Worm (Caenorhabditis elegans): ENCODE data around the gene eif-2A.
A peak's percentile ranks its signal among the peaks of the same experiment; 100 is the strongest.

Gene eif-2A

DNA sequence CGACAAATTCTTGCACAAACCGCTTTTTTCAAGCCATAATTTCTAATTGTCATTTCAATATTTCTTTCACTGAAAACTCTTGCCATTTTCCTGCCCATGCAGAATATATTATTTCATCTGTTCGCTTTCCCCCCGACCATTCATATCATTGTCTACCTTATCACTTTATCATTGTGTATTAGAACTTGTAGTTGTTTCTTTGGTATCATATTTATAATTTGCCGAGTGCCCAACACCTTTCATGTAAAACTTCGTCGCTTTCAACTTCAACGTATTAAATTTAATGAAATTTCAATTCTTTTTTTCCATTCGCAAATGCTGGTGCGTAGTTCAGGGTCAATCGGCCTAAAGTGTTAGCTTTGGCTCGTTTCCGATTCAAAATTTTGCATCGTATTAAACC is 26.2 kb downstream of the eif-2A start, which contains the start of gene ZK673.1:
ZK673.1 (plus strand) TSS at position 301 of the 400 bp plus-strand sequence.
- peak; percentile 2 for TF ChIP-seq elt-2 (tag; optimal IDR thresholded peaks at IDR 0.05)

DNA sequence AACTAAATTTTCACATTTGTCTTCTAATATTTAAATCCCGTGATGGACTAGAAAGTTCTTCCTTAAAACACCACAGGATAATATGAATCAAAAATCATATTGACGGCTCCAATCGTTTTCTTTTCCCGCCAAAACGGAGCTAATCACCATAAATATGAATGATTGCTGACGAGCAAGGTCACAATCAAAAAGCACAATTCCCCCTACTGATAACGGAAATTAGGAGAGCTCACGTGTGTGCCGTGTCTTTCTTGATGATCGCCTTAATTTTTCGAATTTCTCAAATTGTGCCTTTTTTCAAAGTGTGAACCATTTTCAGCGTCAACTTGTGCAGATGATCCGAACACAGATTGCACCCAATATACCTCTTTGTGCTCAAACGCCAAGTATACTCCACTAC is 27.3 kb downstream of the eif-2A start:
- TF ChIP-seq snpc-4 (tag; optimal IDR thresholded peaks at IDR 0.05): no peak
- TF ChIP-seq nhr-25 (tag; optimal IDR thresholded peaks at IDR 0.05): no peak
- TF ChIP-seq elt-2 (tag; optimal IDR thresholded peaks at IDR 0.05): peak; percentile 83
- TF ChIP-seq pqm-1 (tag; optimal IDR thresholded peaks at IDR 0.05): peak; percentile 72
- TF ChIP-seq nhr-76 (tag; optimal IDR thresholded peaks at IDR 0.05): no peak
- no peak for TF ChIP-seq lsy-12 (tag; optimal IDR thresholded peaks at IDR 0.05)
- TF ChIP-seq mdl-1 (tag; optimal IDR thresholded peaks at IDR 0.05): no peak

DNA sequence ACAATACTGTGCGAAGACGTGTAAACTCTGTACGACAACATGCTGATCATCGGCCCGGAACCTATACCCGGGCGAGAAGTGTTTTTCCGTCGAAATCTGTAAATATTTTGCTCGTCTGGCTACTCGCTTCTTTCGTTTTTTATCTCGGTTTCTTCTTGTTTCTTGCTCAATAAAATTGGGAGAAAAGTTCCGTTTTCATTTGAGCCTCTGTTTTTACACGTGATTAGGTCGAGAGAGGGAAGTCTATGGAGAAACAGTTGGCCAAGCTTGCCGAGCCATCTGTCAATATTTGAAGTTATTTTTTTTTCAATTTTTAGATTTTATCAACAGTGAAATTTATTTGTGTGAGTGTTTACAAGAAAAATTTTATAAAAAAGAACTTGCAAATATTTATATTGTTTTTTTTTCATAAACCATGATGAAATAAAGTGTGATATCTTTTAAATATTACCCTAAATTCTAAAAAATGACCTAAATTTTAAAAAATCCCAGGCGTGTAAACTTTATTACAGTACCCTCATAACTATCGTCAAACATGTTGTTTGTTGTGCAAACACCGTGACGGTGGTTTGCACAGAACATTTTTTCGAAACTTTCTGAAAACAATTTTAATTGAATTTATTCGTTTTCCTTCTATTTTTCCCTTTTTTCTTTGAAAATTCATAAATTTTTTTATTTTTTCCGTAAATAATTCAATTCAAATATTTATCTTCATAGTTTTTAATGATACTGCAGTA is 28.5 kb downstream of the eif-2A start:
- no peak for TF ChIP-seq nhr-76 (tag; optimal IDR thresholded peaks at IDR 0.05)
- TF ChIP-seq lin-15B (tag; optimal IDR thresholded peaks at IDR 0.05): peak; percentile 1
- peak; percentile 14 for TF ChIP-seq egl-5 (tag; optimal IDR thresholded peaks at IDR 0.05)
- TF ChIP-seq ZK546.5 (tag; optimal IDR thresholded peaks at IDR 0.05): no peak
- peak; percentile 83 for TF ChIP-seq pha-4 (tag; optimal IDR thresholded peaks at IDR 0.05)
- no peak for TF ChIP-seq pqm-1 (tag; optimal IDR thresholded peaks at IDR 0.05)
- TF ChIP-seq zag-1 (tag; optimal IDR thresholded peaks at IDR 0.05): no peak
- no peak for TF ChIP-seq jun-1 (tag; optimal IDR thresholded peaks at IDR 0.05)
- no peak for TF ChIP-seq ama-1 (optimal IDR thresholded peaks at IDR 0.05)
- TF ChIP-seq egl-27 (tag; optimal IDR thresholded peaks at IDR 0.05): no peak
- TF ChIP-seq nhr-12 (tag; optimal IDR thresholded peaks at IDR 0.05): no peak
- no peak for TF ChIP-seq ceh-82 (tag; optimal IDR thresholded peaks at IDR 0.05)
- no peak for TF ChIP-seq fkh-2 (tag; optimal IDR thresholded peaks at IDR 0.05)
- TF ChIP-seq hmg-11 (tag; optimal IDR thresholded peaks at IDR 0.05): no peak
- TF ChIP-seq nhr-25 (tag; optimal IDR thresholded peaks at IDR 0.05): no peak
- TF ChIP-seq nhr-237 (tag; optimal IDR thresholded peaks at IDR 0.05): no peak
- TF ChIP-seq ceh-16 (tag; optimal IDR thresholded peaks at IDR 0.05): no peak
- TF ChIP-seq lsy-12 (tag; optimal IDR thresholded peaks at IDR 0.05): no peak
- no peak for TF ChIP-seq nhr-43 (tag; optimal IDR thresholded peaks at IDR 0.05; ENCODE audit: poor library complexity, severe bottlenecking)

DNA sequence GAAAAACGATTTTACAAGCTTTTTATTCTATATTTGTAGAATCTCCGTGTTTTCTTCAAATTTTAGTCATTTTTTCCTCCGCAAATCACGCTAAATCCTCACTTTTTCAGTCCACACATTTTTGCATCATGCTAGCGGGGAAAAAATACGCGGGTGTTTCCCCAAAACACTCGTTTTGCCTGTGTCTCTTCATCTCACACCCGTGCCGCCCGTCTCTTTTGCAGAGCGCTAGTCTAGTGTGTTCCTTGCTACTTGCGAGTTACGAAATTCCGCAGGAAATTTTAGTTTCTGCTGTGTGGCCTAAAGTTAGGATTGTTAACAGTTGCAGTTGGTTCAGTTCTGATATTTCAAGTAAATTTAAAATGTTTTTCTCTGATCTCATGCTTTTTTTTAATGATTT is 29.1 kb downstream of the eif-2A start:
- TF ChIP-seq ama-1 (optimal IDR thresholded peaks at IDR 0.05) (peak; percentile 1), egl-27 (tag; optimal IDR thresholded peaks at IDR 0.05) (no peak), unc-39 (tag; optimal IDR thresholded peaks at IDR 0.05) (no peak), nfya-1 (tag; optimal IDR thresholded peaks at IDR 0.05; ENCODE audit: insufficient read depth) (peak; percentile 25), ztf-4 (tag; optimal IDR thresholded peaks at IDR 0.05) (no peak), jun-1 (tag; optimal IDR thresholded peaks at IDR 0.05) (no peak), lin-15B (tag; optimal IDR thresholded peaks at IDR 0.05) (peak; percentile 30), elt-2 (tag; optimal IDR thresholded peaks at IDR 0.05) (no peak), ceh-9 (tag; optimal IDR thresholded peaks at IDR 0.05) (no peak), nhr-25 (tag; optimal IDR thresholded peaks at IDR 0.05) (peak; percentile 27), fkh-10 (GFP tag; optimal IDR thresholded peaks at IDR 0.05) (peak; percentile 1), nhr-23 (tag; optimal IDR thresholded peaks at IDR 0.05) (no peak)

DNA sequence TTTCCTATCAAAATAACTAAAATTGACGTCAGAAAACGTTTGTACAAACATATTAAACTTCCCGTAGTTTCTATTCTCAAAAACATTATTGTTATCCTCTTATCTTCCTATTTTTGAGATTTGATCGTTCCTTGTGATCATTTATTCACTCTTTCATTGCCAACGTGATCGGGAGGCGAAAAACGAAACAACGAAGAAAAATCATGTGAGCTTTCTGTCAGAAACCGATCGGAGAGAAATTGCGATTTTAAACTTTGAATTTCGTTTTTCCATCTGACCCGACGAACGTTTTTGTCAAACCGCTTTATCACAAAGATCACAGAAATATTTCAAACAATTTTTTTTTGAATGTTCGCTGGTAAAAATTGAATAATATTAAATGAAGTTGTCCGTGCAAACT is 29.7 kb downstream of the eif-2A start:
- no peak for TF ChIP-seq elt-3 (tag; optimal IDR thresholded peaks at IDR 0.05)
- TF ChIP-seq snpc-4 (tag; optimal IDR thresholded peaks at IDR 0.05): peak; percentile 12
- TF ChIP-seq eor-1 (tag; optimal IDR thresholded peaks at IDR 0.05): no peak
- TF ChIP-seq elt-2 (tag; optimal IDR thresholded peaks at IDR 0.05): peak; percentile 68
- peak; percentile 15 for TF ChIP-seq nfya-1 (tag; optimal IDR thresholded peaks at IDR 0.05; ENCODE audit: insufficient read depth)
- TF ChIP-seq jun-1 (tag; optimal IDR thresholded peaks at IDR 0.05): peak; percentile 43
- peak; percentile 10 for TF ChIP-seq nhr-43 (tag; optimal IDR thresholded peaks at IDR 0.05; ENCODE audit: poor library complexity, severe bottlenecking)
- TF ChIP-seq nhr-23 (tag; optimal IDR thresholded peaks at IDR 0.05): peak; percentile 26
- no peak for TF ChIP-seq ceh-82 (tag; optimal IDR thresholded peaks at IDR 0.05)
- no peak for TF ChIP-seq ceh-16 (tag; optimal IDR thresholded peaks at IDR 0.05)
- no peak for TF ChIP-seq fkh-2 (tag; optimal IDR thresholded peaks at IDR 0.05)
- TF ChIP-seq pqm-1 (tag; optimal IDR thresholded peaks at IDR 0.05): peak; percentile 58
- TF ChIP-seq lin-15B (tag; optimal IDR thresholded peaks at IDR 0.05): no peak
- no peak for TF ChIP-seq mdl-1 (tag; optimal IDR thresholded peaks at IDR 0.05)
- peak; percentile 48 for TF ChIP-seq elt-1 (tag; optimal IDR thresholded peaks at IDR 0.05)
- peak; percentile 8 for TF ChIP-seq pha-4 (tag; optimal IDR thresholded peaks at IDR 0.05)
- TF ChIP-seq fos-1 (tag; optimal IDR thresholded peaks at IDR 0.05): no peak
- TF ChIP-seq lsy-12 (tag; optimal IDR thresholded peaks at IDR 0.05): no peak
